Fruit fly (Drosophila melanogaster) whole organism: ENCODE measurements around the gene SMSr.

ENCODE experiments used
- EcR ChIP-seq, 2 experiments: fragments of >200 bp; optimal IDR thresholded peaks; 2 replicates each; lab custom pipeline; 2017; ENCODE audit warnings: missing biosample characterization in 2 of 2, missing genetic modification characterization in 2 of 2, missing genetic modification reagents in 2 of 2
- pan ChIP-seq: fragments of >200 bp; optimal IDR thresholded peaks from 2 replicates; lab custom pipeline; 2017
- psq ChIP-seq: fragments of >200 bp; optimal IDR thresholded peaks from 2 replicates; lab custom pipeline; 2017
- usp ChIP-seq: fragments of >200 bp; optimal IDR thresholded peaks from 2 replicates; lab custom pipeline; 2017; ENCODE audit warnings: missing biosample characterization, missing genetic modification characterization, mixed read lengths

DNA sequence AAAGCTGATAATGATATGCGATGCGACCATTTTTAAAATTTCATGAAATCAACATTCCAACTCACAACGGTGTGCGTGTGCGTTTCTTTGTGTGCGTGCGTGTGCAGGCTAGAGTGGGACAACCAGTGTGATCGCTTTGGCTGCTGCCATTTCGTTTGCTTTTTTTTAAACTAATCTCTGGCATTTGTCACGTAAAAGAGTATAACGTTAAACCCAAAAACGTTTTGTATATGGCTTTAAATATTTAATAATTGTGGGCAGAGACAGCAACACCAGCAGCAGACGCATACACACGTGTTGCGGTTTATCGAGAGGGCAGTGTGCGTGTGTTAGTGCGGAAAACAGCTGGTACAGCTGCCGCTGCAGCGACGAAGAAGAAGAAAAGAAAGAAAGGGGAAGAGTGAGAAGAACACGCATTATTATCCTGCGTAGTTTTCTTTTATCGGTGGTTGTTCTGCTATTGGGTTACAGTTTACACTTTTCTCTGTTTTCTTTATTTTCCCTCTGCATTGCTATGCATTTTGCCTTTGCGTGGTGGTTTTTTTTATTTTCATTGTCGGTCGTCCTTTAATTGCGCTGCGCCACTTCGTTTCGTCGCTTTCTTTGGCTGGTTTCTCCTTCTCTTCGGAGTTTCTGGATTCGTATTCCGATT, 10.9 kb downstream of the SMSr start:
- TF ChIP-seq EcR (GFP tag; optimal IDR thresholded peaks at IDR 0.05; lab: Kevin White, UChicago) (no peak), psq (lab: Kevin White, UChicago) (no peak), pan (lab: Kevin White, UChicago) (no peak), usp (GFP tag; lab: Kevin White, UChicago) (no peak)
